Worm (Caenorhabditis elegans) whole organism, mixed stage, embryonic: ENCODE measurements around the gene mrps-28.

Experiments used
- mep-1 ChIP-seq: fragments of 150-350 bp; optimal IDR thresholded peaks from 2 replicates; lab custom pipeline; 2017; ENCODE audit warnings: missing biosample characterization, missing genetic modification reagents, missing genetic modification characterization, inconsistent platforms
- nhr-12 ChIP-seq: fragments of 150-350 bp; optimal IDR thresholded peaks from 2 replicates; lab custom pipeline; 2014; ENCODE audit warnings: missing biosample characterization, missing genetic modification characterization
- nhr-28 ChIP-seq: fragments of 150-350 bp; optimal IDR thresholded peaks from 2 replicates; lab custom pipeline; 2014; ENCODE audit warnings: missing biosample characterization, missing genetic modification characterization
- nhr-76 ChIP-seq: sonication (generic microtip); optimal IDR thresholded peaks from 2 replicates; lab custom pipeline; 2017; ENCODE audit warnings: missing biosample characterization, missing genetic modification characterization

DNA sequence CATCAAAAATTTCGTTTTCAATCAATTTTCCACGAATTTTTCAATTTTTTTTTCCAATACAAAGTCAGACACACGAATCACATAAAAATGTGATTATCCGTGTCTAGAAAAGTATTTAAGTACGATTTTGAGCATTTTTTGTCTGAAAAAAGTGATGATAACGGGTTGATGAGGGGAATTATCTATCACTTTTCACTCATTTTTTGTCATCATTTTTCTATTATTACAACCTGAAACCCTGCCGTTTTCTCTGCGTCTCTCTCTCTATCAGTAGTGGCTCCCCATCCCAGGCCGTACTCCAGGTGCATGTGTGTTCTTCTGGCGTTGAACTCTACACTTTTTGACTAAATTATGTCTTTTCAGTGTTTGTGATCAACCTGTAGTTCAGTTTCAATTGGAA lies 28.3 kb downstream of the mrps-28 start:
- no peak for TF ChIP-seq nhr-76 (tag; lab: Kevin White, UChicago)
- TF ChIP-seq nhr-12 (tag; lab: Kevin White, UChicago) = no peak
- no peak for TF ChIP-seq nhr-28 (tag; lab: Kevin White, UChicago)
- TF ChIP-seq mep-1 (tag; lab: Kevin White, UChicago) = no peak
